Worm (Caenorhabditis elegans): ENCODE data around the gene T16G1.2.

DNA sequence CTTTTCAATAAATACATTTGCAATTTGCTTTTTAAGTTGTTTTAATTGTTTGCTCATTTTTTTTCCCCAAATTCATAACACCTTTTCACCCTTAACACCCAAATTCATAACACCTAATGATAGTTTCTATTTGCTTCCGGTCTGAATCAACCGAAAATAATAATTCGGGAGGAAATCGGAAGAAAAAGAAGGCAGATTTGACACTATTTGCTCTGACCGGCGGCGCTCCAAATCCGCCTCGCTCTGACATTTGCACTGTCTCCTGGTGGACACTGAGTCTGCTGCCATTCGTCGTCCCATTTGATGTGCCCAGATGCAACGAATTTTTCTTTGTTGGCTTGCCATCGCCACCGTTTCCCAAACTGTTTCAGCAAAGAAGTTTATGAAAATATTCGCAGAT lies 5.2 kb upstream of the T16G1.2 start, which contains the start of gene pqn-67:
- TF ChIP-seq nhr-11 (tag; optimal IDR thresholded peaks at IDR 0.05) = no peak
- no peak for TF ChIP-seq mdl-1 (tag; optimal IDR thresholded peaks at IDR 0.05)
- TF ChIP-seq ceh-82 (tag; optimal IDR thresholded peaks at IDR 0.05) = no peak
- no peak for TF ChIP-seq pha-4 (tag; optimal IDR thresholded peaks at IDR 0.05)
- no peak for TF ChIP-seq ama-1 (optimal IDR thresholded peaks at IDR 0.05)
- TF ChIP-seq snpc-4 (tag; optimal IDR thresholded peaks at IDR 0.05) = no peak
- TF ChIP-seq ztf-4 (tag; optimal IDR thresholded peaks at IDR 0.05) = no peak
- TF ChIP-seq nhr-76 (tag; optimal IDR thresholded peaks at IDR 0.05) = no peak
- TF ChIP-seq nhr-67 (tag; optimal IDR thresholded peaks at IDR 0.05) = no peak
- no peak for TF ChIP-seq unc-62 (GFP tag; optimal IDR thresholded peaks at IDR 0.05)
- TF ChIP-seq fos-1 (tag; optimal IDR thresholded peaks at IDR 0.05) = no peak
- TF ChIP-seq unc-39 (tag; optimal IDR thresholded peaks at IDR 0.05) = no peak
- no peak for TF ChIP-seq nhr-28 (tag; optimal IDR thresholded peaks at IDR 0.05)
- TF ChIP-seq hmg-11 (tag; optimal IDR thresholded peaks at IDR 0.05) = no peak

Measured in whole organism, L3 larva.